Worm (Caenorhabditis elegans) whole organism, young adult: ENCODE measurements around the gene rpl-33.
A peak's percentile ranks its signal among the peaks of the same experiment; 100 is the strongest.

Experiments used
- B0336.3 ChIP-seq: fragments of 200-800 bp; sonication (Bioruptor generic); IDR thresholded peaks from 2 replicates; pipeline ENCODE4 v1.3.6; 2022; ENCODE audit warnings: missing genetic modification characterization, missing compliant biosample characterization
- C17E4.6 ChIP-seq: fragments of 200-800 bp; sonication (Bioruptor generic); IDR thresholded peaks from 2 replicates; pipeline ENCODE4 v1.3.6; 2022; ENCODE audit warnings: missing genetic modification reagents, missing genetic modification characterization, missing compliant biosample characterization
- F39B2.1 ChIP-seq: fragments of 200-800 bp; sonication (Bioruptor generic); IDR thresholded peaks from 2 replicates; pipeline ENCODE4 v1.3.6; 2022; ENCODE audit warnings: missing genetic modification reagents, missing genetic modification characterization, missing compliant biosample characterization
- F55B11.4 ChIP-seq: sonication (generic microtip); optimal IDR thresholded peaks from 2 replicates; lab custom pipeline; 2016; ENCODE audit warnings: missing compliant biosample characterization, missing genetic modification characterization, borderline replicate concordance; ENCODE audit not compliant: insufficient read depth
- K11D2.4 ChIP-seq: fragments of 200-800 bp; sonication (Bioruptor generic); IDR thresholded peaks from 2 replicates; pipeline ENCODE4 v1.3.6; 2022; ENCODE audit warnings: missing genetic modification reagents, missing genetic modification characterization, missing compliant biosample characterization
- K12H6.12 ChIP-seq: fragments of 200-800 bp; sonication (Bioruptor generic); optimal IDR thresholded peaks from 2 replicates; lab custom pipeline; 2018; ENCODE audit warnings: mild to moderate bottlenecking, missing genetic modification characterization, missing compliant biosample characterization
- T07F8.4 ChIP-seq: sonication (generic microtip); optimal IDR thresholded peaks from 2 replicates; lab custom pipeline; 2016; ENCODE audit warnings: mild to moderate bottlenecking, missing genetic modification characterization, moderate library complexity, missing compliant biosample characterization
- T26A5.8 ChIP-seq: sonication (generic microtip); optimal IDR thresholded peaks from 2 replicates; lab custom pipeline; 2016; ENCODE audit warnings: missing genetic modification characterization, missing compliant biosample characterization
- Y53G8AR.9 ChIP-seq: fragments of 200-800 bp; sonication (Bioruptor generic); conservative IDR thresholded peaks from 2 replicates; pipeline ENCODE4 v1.3.6; 2022; ENCODE audit warnings: missing genetic modification reagents, missing genetic modification characterization, missing compliant biosample characterization
- Y56A3A.18 ChIP-seq: fragments of 200-800 bp; sonication (Bioruptor generic); IDR thresholded peaks from 2 replicates; pipeline ENCODE4 v1.3.6; 2022; ENCODE audit warnings: missing genetic modification reagents, missing genetic modification characterization, missing compliant biosample characterization
- Y79H2A.3 ChIP-seq: fragments of 200-800 bp; sonication (Bioruptor generic); conservative IDR thresholded peaks from 2 replicates; pipeline ENCODE4 v1.3.6; 2022; ENCODE audit warnings: missing genetic modification reagents, missing genetic modification characterization, missing compliant biosample characterization
- Y95B8A.8 ChIP-seq: fragments of 200-800 bp; sonication (Bioruptor generic); IDR thresholded peaks from 2 replicates; pipeline ENCODE4 v1.3.6; 2022; ENCODE audit warnings: missing genetic modification reagents, missing genetic modification characterization, missing compliant biosample characterization
- ZK185.1 ChIP-seq: sonication (generic microtip); optimal IDR thresholded peaks from 2 replicates; lab custom pipeline; 2016; ENCODE audit warnings: mild to moderate bottlenecking, missing genetic modification characterization, missing compliant biosample characterization; ENCODE audit not compliant: poor library complexity, severe bottlenecking
- aptf-3 ChIP-seq: fragments of 200-800 bp; sonication (Bioruptor generic); IDR thresholded peaks from 2 replicates; pipeline ENCODE4 v1.3.6; 2022; ENCODE audit warnings: missing genetic modification characterization, missing compliant biosample characterization
- attf-6 ChIP-seq: fragments of 200-800 bp; sonication (Bioruptor generic); IDR thresholded peaks from 2 replicates; pipeline ENCODE4 v1.3.6; 2022; ENCODE audit warnings: missing genetic modification reagents, missing genetic modification characterization, missing compliant biosample characterization
- ccch-3 ChIP-seq: fragments of 200-800 bp; sonication (Bioruptor generic); optimal IDR thresholded peaks from 2 replicates; lab custom pipeline; 2018; ENCODE audit warnings: mild to moderate bottlenecking, missing genetic modification characterization, missing compliant biosample characterization
- ceh-27 ChIP-seq: fragments of 200-800 bp; sonication (Bioruptor generic); optimal IDR thresholded peaks from 2 replicates; lab custom pipeline; 2018; ENCODE audit warnings: mild to moderate bottlenecking, missing genetic modification characterization, moderate library complexity, missing compliant biosample characterization
- ceh-40 ChIP-seq: fragments of 200-800 bp; sonication (Bioruptor generic); IDR thresholded peaks from 2 replicates; pipeline ENCODE4 v1.3.6; 2022; ENCODE audit warnings: missing genetic modification characterization, missing compliant biosample characterization
- ceh-79 ChIP-seq: sonication (generic microtip); optimal IDR thresholded peaks from 2 replicates; lab custom pipeline; 2017; ENCODE audit warnings: mild to moderate bottlenecking, missing genetic modification characterization, missing compliant biosample characterization
- chd-7 ChIP-seq: sonication (generic microtip); optimal IDR thresholded peaks from 2 replicates; lab custom pipeline; 2016; ENCODE audit warnings: mild to moderate bottlenecking, missing genetic modification characterization, moderate library complexity, missing compliant biosample characterization
- die-1 ChIP-seq: sonication (generic microtip); optimal IDR thresholded peaks from 2 replicates; lab custom pipeline; 2016; ENCODE audit warnings: missing genotype, mild to moderate bottlenecking, missing genetic modification characterization, missing compliant biosample characterization
- dpff-1 ChIP-seq: sonication (generic microtip); optimal IDR thresholded peaks from 2 replicates; lab custom pipeline; 2017; ENCODE audit warnings: mild to moderate bottlenecking, missing genetic modification characterization, missing compliant biosample characterization
- dpl-1 ChIP-seq: fragments of 150-350 bp; optimal IDR thresholded peaks from 2 replicates; lab custom pipeline; 2014; ENCODE audit warnings: missing biosample characterization, missing genetic modification reagents, missing genetic modification characterization
- egrh-3 ChIP-seq: fragments of 200-800 bp; sonication (Bioruptor generic); IDR thresholded peaks from 2 replicates; pipeline ENCODE4 v1.3.6; 2022; ENCODE audit warnings: missing genetic modification reagents, missing genetic modification characterization, missing compliant biosample characterization
- him-1 ChIP-seq: sonication (generic microtip); optimal IDR thresholded peaks from 2 replicates; lab custom pipeline; 2016; ENCODE audit warnings: missing genotype, missing genetic modification reagents, missing genetic modification characterization, missing compliant biosample characterization
- hlh-26 ChIP-seq: fragments of 200-800 bp; sonication (Bioruptor generic); conservative IDR thresholded peaks from 2 replicates; pipeline ENCODE4 v1.3.6; 2022; ENCODE audit warnings: missing genetic modification reagents, missing genetic modification characterization, missing compliant biosample characterization
- hmg-1.2 ChIP-seq: fragments of 200-800 bp; sonication (Bioruptor generic); IDR thresholded peaks from 2 replicates; pipeline ENCODE4 v1.3.6; 2022; ENCODE audit warnings: missing genetic modification reagents, missing genetic modification characterization, missing compliant biosample characterization
- lag-1 ChIP-seq: fragments of 200-800 bp; sonication (Bioruptor generic); IDR thresholded peaks from 2 replicates; pipeline ENCODE4 v1.3.6; 2022; ENCODE audit warnings: missing genetic modification reagents, missing genetic modification characterization, missing compliant biosample characterization
- lsy-27 ChIP-seq: sonication (generic microtip); optimal IDR thresholded peaks from 2 replicates; lab custom pipeline; 2017; ENCODE audit warnings: missing genetic modification characterization, mild to moderate bottlenecking, missing compliant biosample characterization, antibody characterized with exemption, missing genotype, borderline replicate concordance; ENCODE audit not compliant: insufficient read depth
- madf-10 ChIP-seq: sonication (generic microtip); optimal IDR thresholded peaks from 2 replicates; lab custom pipeline; 2016; ENCODE audit warnings: mild to moderate bottlenecking, missing genetic modification characterization, missing compliant biosample characterization
- madf-3 ChIP-seq: fragments of 200-800 bp; sonication (Bioruptor generic); IDR thresholded peaks from 2 replicates; pipeline ENCODE4 v1.3.6; 2022; ENCODE audit warnings: missing genetic modification reagents, missing genetic modification characterization, missing compliant biosample characterization
- madf-6 ChIP-seq: fragments of 200-800 bp; sonication (Bioruptor generic); IDR thresholded peaks from 2 replicates; pipeline ENCODE4 v1.3.6; 2022; ENCODE audit warnings: missing genetic modification reagents, missing genetic modification characterization, missing compliant biosample characterization
- mcd-1 ChIP-seq: fragments of 200-800 bp; sonication (Bioruptor generic); IDR thresholded peaks from 2 replicates; pipeline ENCODE4 v1.3.6; 2022; ENCODE audit warnings: missing genetic modification reagents, missing genetic modification characterization, missing compliant biosample characterization
- nhr-120 ChIP-seq: fragments of 200-800 bp; sonication (Bioruptor generic); IDR thresholded peaks from 2 replicates; pipeline ENCODE4 v1.3.6; 2022; ENCODE audit warnings: missing genetic modification characterization, missing compliant biosample characterization
- pbrm-1 ChIP-seq: fragments of 200-800 bp; sonication (Bioruptor generic); IDR thresholded peaks from 2 replicates; pipeline ENCODE4 v1.3.6; 2022; ENCODE audit warnings: missing genetic modification reagents, missing genetic modification characterization, missing compliant biosample characterization
- rpc-1 ChIP-seq, 2 experiments: fragments of 150-350 bp in 1 of 2; sonication (generic microtip) in 1 of 2; optimal IDR thresholded peaks; 2 replicates each; lab custom pipeline; 2014 to 2018; ENCODE audit warnings: missing biosample characterization in 1 of 2, missing genetic modification characterization in 1 of 2, missing genetic modification reagents in 1 of 2, missing genotype in 1 of 2
- sdz-38 ChIP-seq: sonication (generic microtip); optimal IDR thresholded peaks from 2 replicates; lab custom pipeline; 2016; ENCODE audit warnings: missing genotype, missing genetic modification characterization, missing compliant biosample characterization
- sea-2 ChIP-seq: fragments of 200-800 bp; sonication (Bioruptor generic); IDR thresholded peaks from 2 replicates; pipeline ENCODE4 v1.3.6; 2022; ENCODE audit warnings: missing genetic modification characterization, missing compliant biosample characterization
- tbp1 ChIP-seq: fragments of 200-800 bp; sonication (Bioruptor generic); optimal IDR thresholded peaks from 2 replicates; lab custom pipeline; 2018; ENCODE audit warnings: mild to moderate bottlenecking, missing genetic modification characterization, missing compliant biosample characterization
- unc-130 ChIP-seq: sonication (generic microtip); optimal IDR thresholded peaks from 2 replicates; lab custom pipeline; 2016; ENCODE audit warnings: missing genetic modification reagents, missing genetic modification characterization, missing compliant biosample characterization
- unc-62 ChIP-seq: fragments of 150-350 bp; optimal IDR thresholded peaks from 2 replicates; lab custom pipeline; 2014; ENCODE audit warnings: missing biosample characterization, missing genetic modification reagents, missing genetic modification characterization
- xnd-1 ChIP-seq: sonication (generic microtip); optimal IDR thresholded peaks from 2 replicates; lab custom pipeline; 2016; ENCODE audit warnings: missing genotype, missing genetic modification reagents, missing genetic modification characterization, missing compliant biosample characterization
- zim-3 ChIP-seq: sonication (generic microtip); optimal IDR thresholded peaks from 2 replicates; lab custom pipeline; 2017; ENCODE audit warnings: mild to moderate bottlenecking, missing genetic modification characterization, moderate library complexity, missing compliant biosample characterization
- ztf-25 ChIP-seq: fragments of 200-800 bp; sonication (Bioruptor generic); IDR thresholded peaks from 2 replicates; pipeline ENCODE4 v1.3.6; 2022; ENCODE audit warnings: missing genetic modification reagents, missing genetic modification characterization, missing compliant biosample characterization
- ztf-26 ChIP-seq: sonication (generic microtip); optimal IDR thresholded peaks from 2 replicates; lab custom pipeline; 2017; ENCODE audit warnings: missing genetic modification characterization, missing compliant biosample characterization
- ztf-3 ChIP-seq: fragments of 200-800 bp; sonication (Bioruptor generic); optimal IDR thresholded peaks from 2 replicates; lab custom pipeline; 2018; ENCODE audit warnings: mild to moderate bottlenecking, missing genetic modification characterization, missing compliant biosample characterization

Gene rpl-33

DNA sequence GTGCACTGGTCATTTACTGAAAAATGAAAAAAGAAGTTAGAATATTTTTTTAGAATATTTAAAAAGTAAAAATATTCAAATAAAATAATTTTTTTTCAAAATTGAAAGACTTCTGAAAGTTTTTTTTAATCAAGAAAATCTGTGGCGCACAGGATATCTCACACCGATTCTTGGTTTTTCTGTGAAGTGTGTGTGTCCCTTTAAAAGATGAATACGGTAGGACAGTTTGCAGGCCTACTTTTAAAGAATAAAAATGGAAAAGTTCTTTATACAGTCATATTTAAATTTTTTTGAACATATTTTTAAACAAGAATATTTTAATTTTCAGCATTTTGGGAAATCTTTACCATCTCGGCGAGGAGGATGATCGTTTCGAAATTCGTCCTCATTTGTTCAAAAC lies 6.8 kb upstream of the rpl-33 start, which contains the start of gene mct-5 (continued):
- TF ChIP-seq rpc-1 (optimal IDR thresholded peaks at IDR 0.05; lab: Kevin White, UChicago) (no peak), rpc-1 (tag; optimal IDR thresholded peaks at IDR 0.05; lab: Kevin White, UChicago) (no peak), K11D2.4 (GFP tag; lab: Robert Waterston, UW) (no peak), Y79H2A.3 (GFP tag; lab: Robert Waterston, UW) (no peak), F39B2.1 (no peak)

DNA sequence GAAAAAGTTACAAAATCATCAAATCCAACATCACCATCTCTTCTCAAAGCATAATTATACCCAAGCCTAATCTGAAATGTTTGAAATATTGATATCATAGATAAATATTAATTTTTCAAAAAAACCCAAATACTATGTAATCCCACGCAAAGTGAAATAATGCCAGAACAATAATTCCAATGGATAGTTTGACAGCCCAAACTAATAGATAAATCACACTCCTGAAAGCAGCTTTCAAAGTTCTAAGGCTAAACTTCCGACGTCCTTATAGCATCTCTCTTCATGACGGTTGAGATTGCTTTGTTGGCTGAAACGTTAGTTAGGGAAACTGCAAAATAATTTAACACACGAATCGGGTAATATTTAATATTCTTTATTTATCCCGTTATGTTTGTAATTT lies 6.1 kb upstream of the rpl-33 start:
- TF ChIP-seq K11D2.4 (GFP tag; lab: Robert Waterston, UW) (no peak), hmg-1.2 (0 out of 2 replicates have a peak, but pooled peaks have one; percentile 7), madf-3 (peak; percentile 64; the same call in 1 of the 2 replicates), him-1 (peak; percentile 53), tbp1 (GFP tag; lab: Kevin White, UChicago) (no peak), dpff-1 (tag; lab: Kevin White, UChicago) (no peak), Y53G8AR.9 (GFP tag; lab: Robert Waterston, UW) (0 out of 2 replicates have a peak, but pooled peaks have one; percentile 50), hlh-26 (no peak), T07F8.4 (tag; lab: Kevin White, UChicago) (no peak), chd-7 (tag; lab: Kevin White, UChicago) (no peak), ccch-3 (no peak)

DNA sequence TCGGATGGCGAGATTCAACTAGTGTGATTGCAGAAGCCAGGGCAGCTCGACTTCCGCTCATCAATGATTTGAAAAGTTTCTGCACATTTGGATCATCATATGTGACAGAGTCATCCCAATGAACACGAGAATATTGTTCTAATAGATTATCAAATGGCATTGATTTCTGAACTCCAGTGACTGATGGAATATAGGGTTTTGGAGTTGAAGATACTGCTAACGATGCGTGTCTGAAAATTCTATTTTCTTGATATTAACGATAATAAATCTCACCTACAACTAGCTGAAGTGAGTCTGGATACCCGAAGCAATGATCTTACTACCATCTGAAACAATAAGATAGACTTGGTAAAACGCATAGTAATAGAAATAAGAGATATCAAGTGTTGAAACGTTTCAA lies 4.5 kb upstream of the rpl-33 start, which contains the start of gene mmaa-1:
Gene mmaa-1 (minus strand): TSS at position 328 of the 400 bp plus-strand sequence.
- TF ChIP-seq ztf-26 (tag; lab: Kevin White, UChicago) (no peak), hmg-1.2 (peak; percentile 14; the same call in 1 of the 2 replicates), K12H6.12 (no peak), B0336.3 (no peak; the same call in 1 of the 2 replicates), ztf-25 (GFP tag; lab: Robert Waterston, UW) (no peak), Y95B8A.8 (GFP tag; lab: Robert Waterston, UW) (no peak), sdz-38 (tag; lab: Kevin White, UChicago) (no peak), T26A5.8 (tag; lab: Kevin White, UChicago) (no peak), lag-1 (GFP tag; lab: Robert Waterston, UW) (no peak), Y53G8AR.9 (GFP tag; lab: Robert Waterston, UW) (peak; percentile 88), ceh-40 (GFP tag; lab: Robert Waterston, UW) (no peak), pbrm-1 (GFP tag; lab: Robert Waterston, UW) (no peak), chd-7 (tag; lab: Kevin White, UChicago) (peak; percentile 69), ceh-27 (GFP tag; lab: Kevin White, UChicago) (no peak), dpl-1 (GFP tag; lab: Kevin White, UChicago) (no peak), die-1 (tag; lab: Kevin White, UChicago) (no peak), unc-62 (GFP tag; lab: Kevin White, UChicago) (no peak), xnd-1 (peak; percentile 10), F55B11.4 (tag; lab: Kevin White, UChicago) (no peak), sea-2 (GFP tag; lab: Robert Waterston, UW) (no peak), madf-6 (GFP tag; lab: Robert Waterston, UW) (peak; percentile 25; the same call in 1 of the 2 replicates), C17E4.6 (GFP tag; lab: Robert Waterston, UW) (no peak), attf-6 (no peak), aptf-3 (no peak), unc-130 (no peak), ztf-3 (GFP tag; lab: Kevin White, UChicago) (no peak), lsy-27 (tag; lab: Kevin White, UChicago) (no peak), ceh-79 (tag; lab: Kevin White, UChicago) (no peak), nhr-120 (GFP tag; lab: Robert Waterston, UW) (no peak), zim-3 (tag; lab: Kevin White, UChicago) (peak; percentile 19), egrh-3 (GFP tag; lab: Robert Waterston, UW) (no peak), mcd-1 (0 out of 2 replicates have a peak, but pooled peaks have one; percentile 32), Y56A3A.18 (GFP tag; lab: Robert Waterston, UW) (peak; percentile 78; the same call in 1 of the 2 replicates), ZK185.1 (tag; lab: Kevin White, UChicago) (no peak), madf-10 (peak; percentile 3), F39B2.1 (no peak)
